Comparison of ENCODE assay signal across 3 worm cellular contexts in the genomic region with DNA sequence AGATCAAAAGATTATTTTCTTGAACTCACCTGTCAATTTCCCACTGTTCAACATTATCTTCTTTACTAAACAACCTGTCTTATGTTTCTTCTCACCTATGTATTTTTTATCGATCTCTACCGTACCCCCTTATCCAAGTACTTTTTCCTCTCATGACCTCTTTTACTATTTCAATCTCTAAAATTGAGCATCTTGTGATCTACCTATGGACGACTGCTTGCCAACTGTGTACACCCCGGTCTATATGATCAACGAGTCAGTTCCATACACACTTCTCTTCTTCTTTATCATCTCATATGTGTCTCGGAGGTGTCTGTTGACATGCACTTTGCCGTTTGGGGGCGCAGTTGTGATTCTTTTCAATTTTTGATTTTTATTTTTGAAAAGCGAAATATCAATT.
TF ChIP-seq lines count a peak whose summit lies in the region.

No protein-coding gene starts in this region.

TF ChIP-seq in whole organism, L1 larva, 84 proteins besides CTCF, POLR2A, EP300 and RAD21 (continued from another document):
- TF ChIP-seq lsy-2 (tag; optimal IDR thresholded peaks at IDR 0.05; lab: Kevin White, UChicago) (peak; percentile 40 to 70), tbx-2 (tag; optimal IDR thresholded peaks at IDR 0.05; lab: Kevin White, UChicago) (peak; percentile 26), ceh-63 (GFP tag; optimal IDR thresholded peaks at IDR 0.05; lab: Kevin White, UChicago) (no peak), unc-62 (GFP tag; optimal IDR thresholded peaks at IDR 0.05; lab: Kevin White, UChicago) (no peak), blmp-1 (tag; optimal IDR thresholded peaks at IDR 0.05; lab: Kevin White, UChicago) (peak; percentile 6), xbp-1 (tag; optimal IDR thresholded peaks at IDR 0.05; lab: Kevin White, UChicago) (no peak), unc-130 (tag; optimal IDR thresholded peaks at IDR 0.05; lab: Kevin White, UChicago) (no peak), unc-30 (tag; optimal IDR thresholded peaks at IDR 0.05; lab: Kevin White, UChicago) (no peak), elt-2 (tag; optimal IDR thresholded peaks at IDR 0.05; lab: Kevin White, UChicago) (peak; percentile 26), unc-98 (GFP tag; IDR thresholded peaks at IDR 0.05; lab: Robert Waterston, UW) (no peak), isw-1 (GFP tag; IDR thresholded peaks at IDR 0.05; lab: Robert Waterston, UW) (no peak), ceh-82 (tag; optimal IDR thresholded peaks at IDR 0.05; lab: Kevin White, UChicago) (peak in 1 of 3 experiments; percentile 28), efl-1 (optimal IDR thresholded peaks at IDR 0.05; lab: Kevin White, UChicago) (peak in 1 of 2 experiments; percentile 0), efl-1 (GFP tag; optimal IDR thresholded peaks at IDR 0.05 in 1 of 2; lab: Kevin White, UChicago) (peak in 1 of 2 experiments; percentile 92)

TF ChIP-seq in whole organism, L2 larva, 48 proteins besides CTCF, POLR2A, EP300 and RAD21 (continued from another document):
- TF ChIP-seq gmeb-1 (tag; optimal IDR thresholded peaks at IDR 0.05; lab: Kevin White, UChicago): peak; percentile 52
- TF ChIP-seq nhr-77 (tag; optimal IDR thresholded peaks at IDR 0.05; lab: Kevin White, UChicago): no peak
- TF ChIP-seq alr-1 (tag; optimal IDR thresholded peaks at IDR 0.05; lab: Kevin White, UChicago): no peak
- no peak for TF ChIP-seq nhr-21 (tag; optimal IDR thresholded peaks at IDR 0.05; lab: Kevin White, UChicago)
- no peak for TF ChIP-seq nhr-10 (tag; optimal IDR thresholded peaks at IDR 0.05; lab: Kevin White, UChicago)
- peak; percentile 33 for TF ChIP-seq sma-3 (GFP tag; optimal IDR thresholded peaks at IDR 0.05; lab: Kevin White, UChicago)
- peak in 1 of 2 experiments; percentile 55 for TF ChIP-seq lsy-2 (tag; optimal IDR thresholded peaks at IDR 0.05; lab: Kevin White, UChicago)
- TF ChIP-seq snpc-4 (tag; optimal IDR thresholded peaks at IDR 0.05; lab: Kevin White, UChicago): no peak
- TF ChIP-seq zag-1 (tag; optimal IDR thresholded peaks at IDR 0.05; lab: Kevin White, UChicago): no peak
- peak; percentile 2 for TF ChIP-seq C34F6.9 (tag; optimal IDR thresholded peaks at IDR 0.05; lab: Kevin White, UChicago)
- peak; percentile 84 for TF ChIP-seq sma-9 (GFP tag; optimal IDR thresholded peaks at IDR 0.05; lab: Kevin White, UChicago)
- no peak for TF ChIP-seq sma-9 (tag; optimal IDR thresholded peaks at IDR 0.05; lab: Kevin White, UChicago)
- TF ChIP-seq lin-11 (tag; optimal IDR thresholded peaks at IDR 0.05; lab: Kevin White, UChicago): no peak

TF ChIP-seq in whole organism, L4 larva, 104 proteins besides CTCF, POLR2A, EP300 and RAD21 (continued from another document):
- no peak for TF ChIP-seq ceh-28 (tag; optimal IDR thresholded peaks at IDR 0.05; lab: Kevin White, UChicago)
- TF ChIP-seq pha-4 (GFP tag; IDR thresholded peaks at IDR 0.05; lab: Robert Waterston, UW): no peak
- TF ChIP-seq pha-4 (tag; optimal IDR thresholded peaks at IDR 0.05; lab: Kevin White, UChicago): no peak
- TF ChIP-seq egl-27 (tag; optimal IDR thresholded peaks at IDR 0.05; lab: Kevin White, UChicago): no peak
- peak; percentile 43 for TF ChIP-seq nhr-48 (tag; optimal IDR thresholded peaks at IDR 0.05; lab: Kevin White, UChicago)
- 0 out of 2 replicates have a peak, but pooled peaks have one; percentile 9 for TF ChIP-seq hmg-1.1 (GFP tag; IDR thresholded peaks at IDR 0.05; lab: Robert Waterston, UW)
- no peak for TF ChIP-seq tra-1 (GFP tag; IDR thresholded peaks at IDR 0.05; lab: Robert Waterston, UW)
- no peak for TF ChIP-seq F44E2.7 (GFP tag; IDR thresholded peaks at IDR 0.05; lab: Robert Waterston, UW)
- TF ChIP-seq pqm-1 (tag; optimal IDR thresholded peaks at IDR 0.05; lab: Kevin White, UChicago): peak; percentile 83
- no peak for TF ChIP-seq zip-2 (tag; optimal IDR thresholded peaks at IDR 0.05; lab: Kevin White, UChicago)
- no peak for TF ChIP-seq gei-8 (GFP tag; optimal IDR thresholded peaks at IDR 0.05; lab: Kevin White, UChicago)
- TF ChIP-seq hlh-30 (tag; optimal IDR thresholded peaks at IDR 0.05; lab: Kevin White, UChicago; ENCODE audit: insufficient read depth): peak; percentile 96
- peak; percentile 49 for TF ChIP-seq mep-1 (tag; optimal IDR thresholded peaks at IDR 0.05; lab: Kevin White, UChicago)
- no peak for TF ChIP-seq madf-9 (GFP tag; conservative IDR thresholded peaks at IDR 0.05; lab: Robert Waterston, UW)
- no peak for TF ChIP-seq ceh-20 (GFP tag; IDR thresholded peaks at IDR 0.05; lab: Robert Waterston, UW)
- peak; percentile 30 for TF ChIP-seq mes-2 (tag; optimal IDR thresholded peaks at IDR 0.05; lab: Kevin White, UChicago; ENCODE audit: poor library complexity, severe bottlenecking)
- peak; percentile 91 for TF ChIP-seq hlh-11 (tag; optimal IDR thresholded peaks at IDR 0.05; lab: Kevin White, UChicago)
- no peak for TF ChIP-seq ztf-7 (tag; optimal IDR thresholded peaks at IDR 0.05; lab: Kevin White, UChicago)
- peak; percentile 91 for TF ChIP-seq dve-1 (tag; optimal IDR thresholded peaks at IDR 0.05; lab: Kevin White, UChicago; ENCODE audit: insufficient read depth)
- no peak for TF ChIP-seq dpl-1 (GFP tag; optimal IDR thresholded peaks at IDR 0.05; lab: Kevin White, UChicago)
- TF ChIP-seq nhr-6 (tag; optimal IDR thresholded peaks at IDR 0.05; lab: Kevin White, UChicago): no peak
- TF ChIP-seq R02D3.7 (tag; optimal IDR thresholded peaks at IDR 0.05; lab: Kevin White, UChicago): no peak
- TF ChIP-seq lin-15B (tag; optimal IDR thresholded peaks at IDR 0.05; lab: Kevin White, UChicago): no peak
